Worm (Caenorhabditis elegans): ENCODE results near the gene F48F7.5.

Gene F48F7.5

ce11 chrX:13975314-13975713, at the start of gene F48F7.5:
F48F7.5 (plus strand) TSS chrX:13975653.
- TF ChIP-seq alr-1 (tag; optimal IDR thresholded peaks at IDR 0.05; ENCODE audit: borderline replicate concordance) (no peak), nhr-20 (tag; optimal IDR thresholded peaks at IDR 0.05) (peak; percentile 81), nhr-12 (tag; optimal IDR thresholded peaks at IDR 0.05) (no peak), rnt-1 (tag; optimal IDR thresholded peaks at IDR 0.05) (peak; percentile 50), nhr-85 (tag) (peak; percentile 90), efl-3 (GFP tag; optimal IDR thresholded peaks at IDR 0.05) (no peak), skn-1 (tag; optimal IDR thresholded peaks at IDR 0.05) (peak; percentile 7), sox-4 (tag; optimal IDR thresholded peaks at IDR 0.05) (no peak), lin-35 (GFP tag; optimal IDR thresholded peaks at IDR 0.05) (peak; percentile 9 to 45), lin-14 (GFP tag; optimal IDR thresholded peaks at IDR 0.05) (peak; percentile 92), unc-130 (tag; optimal IDR thresholded peaks at IDR 0.05) (peak; percentile 70), fkh-4 (tag; optimal IDR thresholded peaks at IDR 0.05; ENCODE audit: borderline replicate concordance) (no peak), pag-3 (tag; optimal IDR thresholded peaks at IDR 0.05; ENCODE audit: borderline replicate concordance, insufficient read depth) (peak; percentile 96), mdl-1 (tag; optimal IDR thresholded peaks at IDR 0.05) (peak in 1 of 2 experiments; percentile 56), lin-13 (GFP tag; optimal IDR thresholded peaks at IDR 0.05) (no peak), mab-9 (GFP tag; IDR thresholded peaks at IDR 0.05) (no peak), snu-23 (GFP tag; optimal IDR thresholded peaks at IDR 0.05) (peak; percentile 72), ceh-63 (GFP tag; optimal IDR thresholded peaks at IDR 0.05) (no peak), efl-1 (optimal IDR thresholded peaks at IDR 0.05) (no peak), efl-1 (GFP tag; optimal IDR thresholded peaks at IDR 0.05 in 1 of 2) (no peak), ceh-88 (GFP tag; IDR thresholded peaks at IDR 0.05) (no peak), irx-1 (tag; optimal IDR thresholded peaks at IDR 0.05) (peak; percentile 13), mef-2 (tag; optimal IDR thresholded peaks at IDR 0.05) (peak; percentile 31), nhr-71 (tag; optimal IDR thresholded peaks at IDR 0.05) (peak; percentile 82), fkh-8 (tag; optimal IDR thresholded peaks at IDR 0.05) (no peak), vab-15 (tag; optimal IDR thresholded peaks at IDR 0.05) (peak; percentile 38), C16A3.4 (tag; optimal IDR thresholded peaks at IDR 0.05) (peak; percentile 32), dsc-1 (tag; optimal IDR thresholded peaks at IDR 0.05) (peak; percentile 27), elt-3 (tag; optimal IDR thresholded peaks at IDR 0.05) (peak in 2 of 6 experiments; percentile 60 to 75), grh-1 (GFP tag; IDR thresholded peaks at IDR 0.05) (no peak), unc-86 (tag; optimal IDR thresholded peaks at IDR 0.05) (no peak), egl-13 (tag; optimal IDR thresholded peaks at IDR 0.05) (no peak), nhr-47 (tag; optimal IDR thresholded peaks at IDR 0.05) (peak; percentile 28), tbx-2 (tag; optimal IDR thresholded peaks at IDR 0.05) (peak; percentile 64), fos-1 (tag; optimal IDR thresholded peaks at IDR 0.05) (no peak), blmp-1 (tag; optimal IDR thresholded peaks at IDR 0.05) (peak; percentile 97), lsy-2 (tag; optimal IDR thresholded peaks at IDR 0.05) (peak; percentile 19 to 29), ztf-4 (tag; optimal IDR thresholded peaks at IDR 0.05) (peak; percentile 44), nhr-19 (GFP tag; conservative IDR thresholded peaks at IDR 0.05) (peak; percentile 50), swsn-7 (tag; optimal IDR thresholded peaks at IDR 0.05) (peak; percentile 37)

- TF ChIP-seq efl-1 (optimal IDR thresholded peaks at IDR 0.05) (no peak), efl-1 (GFP tag; optimal IDR thresholded peaks at IDR 0.05 in 1 of 2) (peak in 1 of 2 experiments; percentile 28), mab-9 (GFP tag; IDR thresholded peaks at IDR 0.05) (no peak)
These were observed 49.4 kb upstream of the F48F7.5 start, which contains the start of gene meg-2 for ce11 chrX:13926029-13926428. meg-2 (minus strand) TSS chrX:13926129.

- TF ChIP-seq nhr-85 (tag): no peak
- TF ChIP-seq efl-1 (optimal IDR thresholded peaks at IDR 0.05): no peak
- TF ChIP-seq efl-1 (GFP tag; optimal IDR thresholded peaks at IDR 0.05 in 1 of 2): peak in 1 of 2 experiments; percentile 70
- TF ChIP-seq nhr-71 (tag; optimal IDR thresholded peaks at IDR 0.05): no peak
- no peak for TF ChIP-seq mab-9 (GFP tag; IDR thresholded peaks at IDR 0.05)
These were observed 46.9 kb upstream of the F48F7.5 start for ce11 chrX:13928532-13928931.

Measured in whole organism, L1 larva.